Fruit fly (Drosophila melanogaster): ENCODE results near the gene Pdp1.

Pdp1 gene

dm6 chr3L:7808491-7809162 is 58.5 kb downstream of the Pdp1 start:
- peak; percentile 91 for TF ChIP-seq crol (GFP tag; IDR thresholded peaks at IDR 0.05)
- peak; percentile 25 for TF ChIP-seq yki (optimal IDR thresholded peaks at IDR 0.05)
- peak; percentile 78 to 89 for TF ChIP-seq Trl (optimal IDR thresholded peaks at IDR 0.05)
- no peak for TF ChIP-seq Trl (GFP tag; optimal IDR thresholded peaks at IDR 0.05)
- peak; percentile 60 for TF ChIP-seq CG11504 (tag; optimal IDR thresholded peaks at IDR 0.05)
- TF ChIP-seq sug (tag; optimal IDR thresholded peaks at IDR 0.05) = peak; percentile 29
- TF ChIP-seq CG17385 (GFP tag; optimal IDR thresholded peaks at IDR 0.05) = peak; percentile 67
- no peak for TF ChIP-seq gcm2 (GFP tag; optimal IDR thresholded peaks at IDR 0.05)
- peak; percentile 58 for TF ChIP-seq sens (GFP tag)
- peak; percentile 67 for TF ChIP-seq scrt (GFP tag; optimal IDR thresholded peaks at IDR 0.05)
- peak; percentile 31; the same call in 1 of the 2 replicates for TF ChIP-seq CG32532 (GFP tag; IDR thresholded peaks at IDR 0.05)
- TF ChIP-seq CG3847 (GFP tag; IDR thresholded peaks at IDR 0.05) = no peak
- TF ChIP-seq Ets97D (GFP tag; optimal IDR thresholded peaks at IDR 0.05) = no peak
- TF ChIP-seq cg (GFP tag; optimal IDR thresholded peaks at IDR 0.05) = peak; percentile 58
- 0 out of 2 replicates have a peak, but pooled peaks have one; percentile 26 for TF ChIP-seq CG5953 (GFP tag; IDR thresholded peaks at IDR 0.05)
- TF ChIP-seq nmo (GFP tag; optimal IDR thresholded peaks at IDR 0.05) = no peak
- no peak for TF ChIP-seq rib (GFP tag; IDR thresholded peaks at IDR 0.05)
- TF ChIP-seq CG8089 (GFP tag; optimal IDR thresholded peaks at IDR 0.05) = no peak
- peak; percentile 56 for TF ChIP-seq sd (tag; optimal IDR thresholded peaks at IDR 0.05)
- TF ChIP-seq Bgb (GFP tag; IDR thresholded peaks at IDR 0.05; ENCODE audit: partially characterized antibody) = no peak
- TF ChIP-seq Pdp1 (GFP tag; optimal IDR thresholded peaks at IDR 0.05) = peak in 1 of 2 experiments; percentile 100
- no peak for TF ChIP-seq psq (GFP tag; optimal IDR thresholded peaks at IDR 0.05)
- peak; percentile 14 for TF ChIP-seq CG34376 (GFP tag; optimal IDR thresholded peaks at IDR 0.05)
- TF ChIP-seq CG3163 (GFP tag; optimal IDR thresholded peaks at IDR 0.05) = peak; percentile 97
- no peak for TF ChIP-seq CG6175 (GFP tag; IDR thresholded peaks at IDR 0.05)
- no peak for TF ChIP-seq Aef1 (GFP tag; IDR thresholded peaks at IDR 0.05)
- TF ChIP-seq Med (GFP tag) = peak; percentile 50
- TF ChIP-seq HmgZ (tag; optimal IDR thresholded peaks at IDR 0.05) = no peak

dm6 chr3L:7807552-7808402 is 59.4 kb downstream of the Pdp1 start:
- TF ChIP-seq dimm (GFP tag; IDR thresholded peaks at IDR 0.05) = no peak
- TF ChIP-seq sd (tag; optimal IDR thresholded peaks at IDR 0.05) = peak; percentile 62
- 0 out of 2 replicates have a peak, but pooled peaks have one; percentile 10 for TF ChIP-seq vvl (GFP tag; IDR thresholded peaks at IDR 0.05)
- TF ChIP-seq sens (GFP tag) = peak; percentile 1
- peak in 1 of 2 experiments; percentile 98 for TF ChIP-seq Pdp1 (GFP tag; optimal IDR thresholded peaks at IDR 0.05)
- TF ChIP-seq chinmo (GFP tag; IDR thresholded peaks at IDR 0.05; ENCODE audit: partially characterized antibody) = 0 out of 4 replicates have a peak, but pooled peaks have one; percentile 28
- no peak for TF ChIP-seq peb (GFP tag; IDR thresholded peaks at IDR 0.05)
- TF ChIP-seq kni (GFP tag; optimal IDR thresholded peaks at IDR 0.05) = no peak
- TF ChIP-seq eve (GFP tag; optimal IDR thresholded peaks at IDR 0.05) = peak in 1 of 2 experiments; percentile 31
- 0 out of 2 replicates have a peak, but pooled peaks have one; percentile 7 for TF ChIP-seq sob (GFP tag; IDR thresholded peaks at IDR 0.05)
- TF ChIP-seq CG10267 (tag; optimal IDR thresholded peaks at IDR 0.05) = no peak
- TF ChIP-seq rib (GFP tag; IDR thresholded peaks at IDR 0.05) = 0 out of 2 replicates have a peak, but pooled peaks have one; percentile 21
- TF ChIP-seq crol (GFP tag; IDR thresholded peaks at IDR 0.05) = peak; percentile 68
- no peak for TF ChIP-seq CG7786 (GFP tag; optimal IDR thresholded peaks at IDR 0.05)
- TF ChIP-seq mam (GFP tag; optimal IDR thresholded peaks at IDR 0.05) = no peak
- TF ChIP-seq CG9437 (GFP tag; optimal IDR thresholded peaks at IDR 0.05) = peak; percentile 89
- TF ChIP-seq tna (GFP tag; IDR thresholded peaks at IDR 0.05; ENCODE audit: partially characterized antibody) = peak; percentile 38; the same call in 1 of the 2 replicates
